Fruit fly (Drosophila melanogaster): ENCODE data around the gene tko.

Gene tko

DNA sequence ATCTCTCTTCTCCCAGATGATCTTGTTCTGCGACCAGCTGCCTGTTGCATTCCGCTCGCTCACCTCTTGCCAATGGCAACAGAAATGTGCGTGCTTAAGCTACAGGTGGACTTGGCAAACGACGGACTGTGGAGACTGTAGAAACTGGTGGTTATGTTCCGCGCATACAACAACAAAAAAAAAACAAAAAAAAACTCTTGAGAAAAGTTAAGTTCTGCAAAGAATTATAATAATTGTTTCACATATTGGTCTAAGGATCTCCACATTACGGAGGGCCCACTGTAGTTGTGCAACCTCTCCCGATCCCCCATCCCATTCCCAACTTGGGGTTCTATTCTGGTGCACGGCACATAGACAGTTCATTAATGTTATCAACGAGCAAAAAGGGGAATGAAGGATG lies 24.8 kb upstream of the tko start (continued):
- TF ChIP-seq gcm (GFP tag; optimal IDR thresholded peaks at IDR 0.05) (peak; percentile 51), trh (GFP tag; optimal IDR thresholded peaks at IDR 0.05) (peak; percentile 27), Lpt (GFP tag; optimal IDR thresholded peaks at IDR 0.05) (no peak), CG8089 (GFP tag; optimal IDR thresholded peaks at IDR 0.05) (peak; percentile 73), Taf1 (GFP tag; IDR thresholded peaks at IDR 0.05) (no peak), CG5180 (GFP tag; optimal IDR thresholded peaks at IDR 0.05) (peak; percentile 46), CG9932 (GFP tag; IDR thresholded peaks at IDR 0.05) (peak; percentile 33; the same call in 1 of the 2 replicates), tap (tag; optimal IDR thresholded peaks at IDR 0.05) (peak; percentile 39), CG12155 (GFP tag; optimal IDR thresholded peaks at IDR 0.05) (peak; percentile 61), Side (GFP tag; optimal IDR thresholded peaks at IDR 0.05) (peak; percentile 68), mirr (GFP tag; optimal IDR thresholded peaks at IDR 0.05) (no peak), CG4282 (GFP tag; optimal IDR thresholded peaks at IDR 0.05) (no peak), CG2129 (GFP tag; IDR thresholded peaks at IDR 0.05; ENCODE audit: partially characterized antibody) (no peak), Rx (GFP tag; IDR thresholded peaks at IDR 0.05) (peak; percentile 68), CG8281 (tag; optimal IDR thresholded peaks at IDR 0.05) (no peak), CG12744 (GFP tag; optimal IDR thresholded peaks at IDR 0.05) (peak; percentile 32), CG15601 (tag; optimal IDR thresholded peaks at IDR 0.05) (peak; percentile 74), sd (tag; optimal IDR thresholded peaks at IDR 0.05) (peak; percentile 18), bsh (GFP tag; optimal IDR thresholded peaks at IDR 0.05) (peak; percentile 88 to 89), CG9797 (GFP tag; optimal IDR thresholded peaks at IDR 0.05) (no peak), disco-r (GFP tag; optimal IDR thresholded peaks at IDR 0.05) (no peak), grau (tag; optimal IDR thresholded peaks at IDR 0.05) (peak; percentile 94), CG11695 (GFP tag; IDR thresholded peaks at IDR 0.05) (peak; percentile 58; the same call in 1 of the 3 replicates), CG18764 (GFP tag; optimal IDR thresholded peaks at IDR 0.05) (peak; percentile 51), Adf1 (GFP tag; IDR thresholded peaks at IDR 0.05) (no peak), oc (tag; optimal IDR thresholded peaks at IDR 0.05) (peak; percentile 74), kah (GFP tag; optimal IDR thresholded peaks at IDR 0.05) (peak; percentile 25), CG7745 (tag; optimal IDR thresholded peaks at IDR 0.05) (peak; percentile 1), Atf3 (GFP tag; optimal IDR thresholded peaks at IDR 0.05) (peak; percentile 68), CG10209 (GFP tag; optimal IDR thresholded peaks at IDR 0.05) (peak; percentile 62), dimm (GFP tag; IDR thresholded peaks at IDR 0.05) (peak; percentile 52; the same call in 1 of the 2 replicates), CG6272 (GFP tag; IDR thresholded peaks at IDR 0.05) (peak; percentile 68), CG43689 (GFP tag; IDR thresholded peaks at IDR 0.05) (0 out of 2 replicates have a peak, but pooled peaks have one; percentile 27), CG10147 (GFP tag; optimal IDR thresholded peaks at IDR 0.05) (no peak), CG16815 (GFP tag; optimal IDR thresholded peaks at IDR 0.05) (peak; percentile 71), CG1602 (GFP tag; optimal IDR thresholded peaks at IDR 0.05) (peak; percentile 67), cato (GFP tag; optimal IDR thresholded peaks at IDR 0.05; ENCODE audit: borderline replicate concordance) (peak; percentile 16), CG3847 (GFP tag; IDR thresholded peaks at IDR 0.05) (peak; percentile 41; the same call in 1 of the 2 replicates), al (GFP tag; IDR thresholded peaks at IDR 0.05) (no peak), crc (GFP tag; optimal IDR thresholded peaks at IDR 0.05) (peak; percentile 29), CG10462 (GFP tag; optimal IDR thresholded peaks at IDR 0.05) (peak; percentile 28), CG14014 (GFP tag; IDR thresholded peaks at IDR 0.05) (peak; percentile 58), Ssrp (tag; optimal IDR thresholded peaks at IDR 0.05) (peak; percentile 75), CG17328 (GFP tag; IDR thresholded peaks at IDR 0.05) (peak; percentile 82), CG18011 (GFP tag; optimal IDR thresholded peaks at IDR 0.05) (no peak), CG9609 (GFP tag; optimal IDR thresholded peaks at IDR 0.05) (peak; percentile 67), CG12299 (tag; optimal IDR thresholded peaks at IDR 0.05) (peak; percentile 27), D19B (GFP tag; optimal IDR thresholded peaks at IDR 0.05) (no peak), CG6254 (GFP tag; optimal IDR thresholded peaks at IDR 0.05) (peak; percentile 67), CG18476 (GFP tag; optimal IDR thresholded peaks at IDR 0.05) (peak; percentile 61), lilli (GFP tag; optimal IDR thresholded peaks at IDR 0.05) (peak; percentile 64)
